Fruit fly (Drosophila melanogaster) whole organism, embryonic: ENCODE data around the gene aqz.

Experiments used
- CG10147 ChIP-seq: fragments of 200-800 bp; sonication (Bioruptor generic); optimal IDR thresholded peaks from 2 replicates; lab custom pipeline; 2019; ENCODE audit warnings: missing biosample characterization, mild to moderate bottlenecking, missing genetic modification characterization, moderate library complexity
- CG12219 ChIP-seq: fragments of 200-800 bp; sonication (Bioruptor generic); optimal IDR thresholded peaks from 3 replicates; lab custom pipeline; 2018; ENCODE audit warnings: missing biosample characterization, mild to moderate bottlenecking, missing genetic modification characterization
- CG12391 ChIP-seq: fragments of 200-800 bp; sonication (Bioruptor generic); optimal IDR thresholded peaks from 3 replicates; lab custom pipeline; 2018; ENCODE audit warnings: missing biosample characterization, mild to moderate bottlenecking, missing genetic modification characterization, moderate library complexity
- CG12659 ChIP-seq: fragments of 200-800 bp; sonication (Bioruptor generic); optimal IDR thresholded peaks from 3 replicates; lab custom pipeline; 2017; ENCODE audit warnings: mild to moderate bottlenecking, missing biosample characterization, missing genetic modification reagents, missing genetic modification characterization
- CG13775 ChIP-seq: fragments of 200-800 bp; sonication (Bioruptor generic); optimal IDR thresholded peaks from 3 replicates; lab custom pipeline; 2017; ENCODE audit warnings: missing biosample characterization, mild to moderate bottlenecking, missing genetic modification characterization
- CG14014 ChIP-seq: fragments of 200-800 bp; sonication (Bioruptor generic); IDR thresholded peaks from 2 replicates; pipeline ENCODE4 v1.3.6; 2022; ENCODE audit warnings: missing biosample characterization, missing genetic modification characterization
- CG15479 ChIP-seq: fragments of 200-800 bp; sonication (Bioruptor generic); optimal IDR thresholded peaks from 3 replicates; lab custom pipeline; 2019; ENCODE audit warnings: missing biosample characterization, mild to moderate bottlenecking, missing genetic modification characterization, moderate library complexity
- CG15601 ChIP-seq: fragments of 200-800 bp; sonication (Bioruptor generic); optimal IDR thresholded peaks from 3 replicates; lab custom pipeline; 2019; ENCODE audit warnings: missing biosample characterization, mild to moderate bottlenecking, missing genetic modification characterization, moderate library complexity
- CG16779 ChIP-seq: fragments of 200-800 bp; sonication (Bioruptor generic); IDR thresholded peaks from 2 replicates; pipeline ENCODE4 v1.3.6; 2022; ENCODE audit warnings: missing biosample characterization, missing genetic modification characterization
- CG17186 ChIP-seq: fragments of 200-800 bp; sonication (Bioruptor generic); optimal IDR thresholded peaks from 3 replicates; lab custom pipeline; 2017; ENCODE audit warnings: missing biosample characterization, missing genetic modification reagents, missing genetic modification characterization
- CG17385 ChIP-seq: fragments of 200-800 bp; sonication (Bioruptor generic); optimal IDR thresholded peaks from 3 replicates; lab custom pipeline; 2018; ENCODE audit warnings: missing biosample characterization, mild to moderate bottlenecking, missing genetic modification characterization
- CG17829 ChIP-seq: fragments of 200-800 bp; optimal IDR thresholded peaks from 2 replicates; lab custom pipeline; 2019; ENCODE audit warnings: missing biosample characterization, mild to moderate bottlenecking, missing genetic modification characterization, moderate library complexity
- CG2116 ChIP-seq: fragments of 200-800 bp; sonication (Bioruptor generic); optimal IDR thresholded peaks from 3 replicates; lab custom pipeline; 2018; ENCODE audit warnings: missing biosample characterization, mild to moderate bottlenecking, missing genetic modification characterization
- CG2712 ChIP-seq: fragments of 200-800 bp; optimal IDR thresholded peaks from 3 replicates; lab custom pipeline; 2019; ENCODE audit warnings: missing biosample characterization, mild to moderate bottlenecking, missing genetic modification characterization, moderate library complexity
- CG30020 ChIP-seq: fragments of 200-800 bp; optimal IDR thresholded peaks from 2 replicates; lab custom pipeline; 2019; ENCODE audit warnings: missing biosample characterization, mild to moderate bottlenecking, missing genetic modification characterization, moderate library complexity
- CG31388 ChIP-seq: fragments of 200-800 bp; sonication (Bioruptor generic); optimal IDR thresholded peaks from 2 replicates; lab custom pipeline; 2016; ENCODE audit warnings: missing biosample characterization, missing genetic modification characterization
- CG3995 ChIP-seq: fragments of 200-800 bp; sonication (Bioruptor generic); optimal IDR thresholded peaks from 3 replicates; lab custom pipeline; 2016; ENCODE audit warnings: missing biosample characterization, missing genetic modification characterization
- CG42726 ChIP-seq: fragments of 200-800 bp; sonication (Bioruptor generic); IDR thresholded peaks from 2 replicates; pipeline ENCODE4 v1.3.6; 2022; ENCODE audit warnings: missing biosample characterization, missing genetic modification characterization; ENCODE audit not compliant: partially characterized antibody
- CG4404 ChIP-seq: fragments of 200-800 bp; sonication (Bioruptor generic); IDR thresholded peaks from 2 replicates; pipeline ENCODE4 v1.3.6; 2022; ENCODE audit warnings: missing biosample characterization, missing genetic modification characterization
- CG4617 ChIP-seq: fragments of 200-800 bp; sonication (Bioruptor generic); optimal IDR thresholded peaks from 3 replicates; lab custom pipeline; 2016; ENCODE audit warnings: missing biosample characterization, missing genetic modification characterization, borderline replicate concordance
- CG6175 ChIP-seq: fragments of 200-800 bp; sonication (Bioruptor generic); IDR thresholded peaks from 3 replicates; pipeline ENCODE4 v1.3.6; 2022; ENCODE audit warnings: missing biosample characterization, missing genetic modification characterization
- CG6272 ChIP-seq: fragments of 200-800 bp; sonication (Bioruptor generic); IDR thresholded peaks from 2 replicates; pipeline ENCODE4 v1.3.6; 2022; ENCODE audit warnings: missing biosample characterization, missing genetic modification characterization
- CG8089 ChIP-seq: fragments of 200-800 bp; sonication (Bioruptor generic); optimal IDR thresholded peaks from 3 replicates; lab custom pipeline; 2016; ENCODE audit warnings: missing biosample characterization, missing genetic modification characterization
- CG8924 ChIP-seq: fragments of 200-800 bp; optimal IDR thresholded peaks from 3 replicates; lab custom pipeline; 2019; ENCODE audit warnings: missing biosample characterization, mild to moderate bottlenecking, missing genetic modification characterization, moderate library complexity
- CoRest ChIP-seq: fragments of 200-800 bp; sonication (Bioruptor generic); optimal IDR thresholded peaks from 3 replicates; lab custom pipeline; 2018; ENCODE audit warnings: missing biosample characterization, mild to moderate bottlenecking, missing genetic modification characterization, moderate library complexity
- D ChIP-seq, 2 experiments: fragments of 200-800 bp in 1 of 2; fragments of >200 bp in 1 of 2; sonication (Bioruptor generic) in 1 of 2; optimal IDR thresholded peaks; 2 replicates in 1 of 2; 3 replicates in 1 of 2; lab custom pipeline; 2017; ENCODE audit warnings: mild to moderate bottlenecking in 1 of 2, missing biosample characterization in 1 of 2, missing genetic modification characterization in 1 of 2, missing genetic modification reagents in 1 of 2
- Dll ChIP-seq: fragments of 200-800 bp; sonication (Bioruptor generic); IDR thresholded peaks from 4 replicates; pipeline ENCODE4 v1.3.6; 2022; ENCODE audit warnings: missing biosample characterization, missing genetic modification characterization; ENCODE audit not compliant: partially characterized antibody
- Doc3 ChIP-seq: fragments of 200-800 bp; sonication (Bioruptor generic); IDR thresholded peaks from 3 replicates; pipeline ENCODE4 v1.3.6; 2022; ENCODE audit warnings: missing biosample characterization, missing genetic modification characterization; ENCODE audit not compliant: partially characterized antibody
- Dp ChIP-seq: fragments of 200-800 bp; sonication (Bioruptor generic); optimal IDR thresholded peaks from 2 replicates; lab custom pipeline; 2018; ENCODE audit warnings: missing biosample characterization, mild to moderate bottlenecking, missing genetic modification characterization, moderate library complexity
- Fer1 ChIP-seq: fragments of 200-800 bp; sonication (Bioruptor generic); optimal IDR thresholded peaks from 2 replicates; lab custom pipeline; 2017; ENCODE audit warnings: missing biosample characterization, mild to moderate bottlenecking, missing genetic modification characterization
- H2.0 ChIP-seq: fragments of 200-800 bp; sonication (Bioruptor generic); IDR thresholded peaks from 2 replicates; pipeline ENCODE4 v1.3.6; 2022; ENCODE audit warnings: missing biosample characterization, missing genetic modification characterization
- HLH4C ChIP-seq: fragments of 200-800 bp; sonication (Bioruptor generic); IDR thresholded peaks from 3 replicates; pipeline ENCODE4 v1.3.6; 2022; ENCODE audit warnings: missing biosample characterization, missing genetic modification characterization; ENCODE audit not compliant: partially characterized antibody
- HmgZ ChIP-seq: fragments of 200-800 bp; sonication (Bioruptor generic); optimal IDR thresholded peaks from 2 replicates; lab custom pipeline; 2018; ENCODE audit warnings: missing biosample characterization, mild to moderate bottlenecking, missing genetic modification characterization
- Hsf ChIP-seq: fragments of 200-800 bp; sonication (Bioruptor generic); optimal IDR thresholded peaks from 3 replicates; lab custom pipeline; 2016; ENCODE audit warnings: missing biosample characterization, missing genetic modification characterization
- Lhr ChIP-seq: fragments of 200-800 bp; sonication (Bioruptor generic); optimal IDR thresholded peaks from 3 replicates; lab custom pipeline; 2017; ENCODE audit warnings: mild to moderate bottlenecking, missing biosample characterization, missing genetic modification reagents, missing genetic modification characterization
- Max ChIP-seq: fragments of 200-800 bp; sonication (Bioruptor generic); optimal IDR thresholded peaks from 2 replicates; lab custom pipeline; 2016; ENCODE audit warnings: missing biosample characterization, mild to moderate bottlenecking, missing genetic modification characterization
- Med ChIP-seq: fragments of 200-800 bp; sonication (Bioruptor generic); peaks from one replicate; lab custom pipeline; 2016; ENCODE audit warnings: missing biosample characterization, missing genetic modification characterization, mild to moderate bottlenecking, inconsistent platforms, moderate library complexity
- Nf-YB ChIP-seq: fragments of 200-800 bp; sonication (Bioruptor generic); optimal IDR thresholded peaks from 3 replicates; lab custom pipeline; 2019; ENCODE audit warnings: missing biosample characterization, mild to moderate bottlenecking, missing genetic modification characterization, moderate library complexity
- Scr ChIP-seq: fragments of 200-800 bp; sonication (Bioruptor generic); IDR thresholded peaks from 2 replicates; pipeline ENCODE4 v1.3.6; 2022; ENCODE audit warnings: missing biosample characterization, missing genetic modification characterization; ENCODE audit not compliant: partially characterized antibody
- dysf ChIP-seq: fragments of 200-800 bp; sonication (Bioruptor generic); IDR thresholded peaks from 3 replicates; pipeline ENCODE4 v1.3.6; 2022; ENCODE audit warnings: missing biosample characterization, missing genetic modification characterization
- gcm ChIP-seq: fragments of 200-800 bp; sonication (Bioruptor generic); optimal IDR thresholded peaks from 2 replicates; lab custom pipeline; 2019; ENCODE audit warnings: missing biosample characterization, mild to moderate bottlenecking, missing genetic modification characterization, moderate library complexity
- knrl ChIP-seq: fragments of 200-800 bp; sonication (Bioruptor generic); IDR thresholded peaks from 3 replicates; pipeline ENCODE4 v1.3.6; 2022; ENCODE audit warnings: missing biosample characterization, missing genetic modification characterization; ENCODE audit not compliant: partially characterized antibody
- lbe ChIP-seq: fragments of 200-800 bp; sonication (Bioruptor generic); optimal IDR thresholded peaks from 2 replicates; lab custom pipeline; 2016; ENCODE audit warnings: missing biosample characterization, mild to moderate bottlenecking, missing genetic modification characterization
- lilli ChIP-seq: fragments of 200-800 bp; sonication (Bioruptor generic); optimal IDR thresholded peaks from 3 replicates; lab custom pipeline; 2016; ENCODE audit warnings: missing biosample characterization, missing genetic modification characterization
- sima ChIP-seq: fragments of 200-800 bp; sonication (Bioruptor generic); optimal IDR thresholded peaks from 2 replicates; lab custom pipeline; 2016; ENCODE audit warnings: missing biosample characterization, missing genetic modification characterization
- sna ChIP-seq: fragments of 200-800 bp; sonication (Bioruptor generic); IDR thresholded peaks from 2 replicates; pipeline ENCODE4 v1.3.6; 2022; ENCODE audit warnings: missing biosample characterization, missing genetic modification characterization; ENCODE audit not compliant: partially characterized antibody
- sug ChIP-seq: fragments of 200-800 bp; optimal IDR thresholded peaks from 2 replicates; lab custom pipeline; 2019; ENCODE audit warnings: missing biosample characterization, mild to moderate bottlenecking, missing genetic modification characterization, moderate library complexity

The aqz gene

dm6 chr3R:8823761-8824499, 3.4 kb upstream of the aqz start, which contains the start of the genes IscU and CG8379 (continued):
- TF ChIP-seq CG17385 (GFP tag; lab: Kevin White, UChicago) (no peak), Nf-YB (GFP tag; lab: Kevin White, UChicago) (no peak), HmgZ (tag; lab: Kevin White, UChicago) (peak; percentile 41), D (optimal IDR thresholded peaks at IDR 0.05; lab: Kevin White, UChicago) (no peak), D (GFP tag; optimal IDR thresholded peaks at IDR 0.05; lab: Kevin White, UChicago) (no peak), CG8089 (GFP tag; lab: Kevin White, UChicago) (no peak), CG17186 (GFP tag; lab: Kevin White, UChicago) (no peak), CG17829 (tag; lab: Kevin White, UChicago) (peak; percentile 53), CG16779 (GFP tag; lab: Robert Waterston, UW) (no peak), CG14014 (GFP tag; lab: Robert Waterston, UW) (no peak), lilli (GFP tag; lab: Kevin White, UChicago) (no peak), Dp (GFP tag; lab: Kevin White, UChicago) (peak; percentile 37), CG31388 (no peak), dysf (no peak), CG30020 (peak; percentile 61), CG2116 (peak; percentile 87), CG4617 (GFP tag; lab: Kevin White, UChicago) (peak; percentile 62), CG12391 (peak; percentile 45), CG12659 (GFP tag; lab: Kevin White, UChicago) (peak; percentile 65), CG4404 (GFP tag; lab: Robert Waterston, UW) (no peak), CG10147 (GFP tag; lab: Kevin White, UChicago) (no peak), CG6175 (GFP tag; lab: Robert Waterston, UW) (no peak), lbe (peak; percentile 39), CG42726 (GFP tag; lab: Robert Waterston, UW) (peak; percentile 13; the same call in 1 of the 2 replicates), CG12219 (GFP tag; lab: Kevin White, UChicago) (no peak), Doc3 (GFP tag; lab: Robert Waterston, UW) (peak; percentile 56; the same call in 1 of the 3 replicates), CG15479 (peak; percentile 57), CG8924 (tag; lab: Kevin White, UChicago) (peak; percentile 38), CG6272 (GFP tag; lab: Robert Waterston, UW) (no peak), sug (tag; lab: Kevin White, UChicago) (peak; percentile 98), H2.0 (no peak), sna (peak; percentile 73), Max (GFP tag; lab: Kevin White, UChicago) (peak; percentile 12), Dll (GFP tag; lab: Robert Waterston, UW) (peak; percentile 81), knrl (GFP tag; lab: Robert Waterston, UW) (peak; percentile 70), sima (GFP tag; lab: Kevin White, UChicago) (no peak), Scr (GFP tag; lab: Robert Waterston, UW) (peak; percentile 70), Lhr (GFP tag; lab: Kevin White, UChicago) (peak; percentile 58), CG13775 (peak; percentile 29), gcm (GFP tag; lab: Kevin White, UChicago) (no peak), Hsf (GFP tag; lab: Kevin White, UChicago) (no peak), HLH4C (GFP tag; lab: Robert Waterston, UW) (peak; percentile 37; the same call in 2 of the 3 replicates), Fer1 (GFP tag; lab: Kevin White, UChicago) (peak; percentile 15), CG3995 (peak; percentile 30), CoRest (tag; lab: Kevin White, UChicago) (no peak), CG15601 (tag; lab: Kevin White, UChicago) (peak; percentile 60), Med (peak; percentile 46), CG2712 (tag; lab: Kevin White, UChicago) (peak; percentile 56)
